Worm (Caenorhabditis elegans) whole organism, L1 larva: ENCODE results near the gene K03H9.3.

Source experiments
- C34B4.2 ChIP-seq: sonication (generic microtip); optimal IDR thresholded peaks from 2 replicates; lab custom pipeline; 2017; ENCODE audit warnings: mild to moderate bottlenecking, missing genetic modification characterization, missing compliant biosample characterization
- F16B12.6 ChIP-seq: fragments of 150-350 bp; optimal IDR thresholded peaks from 2 replicates; lab custom pipeline; 2014; ENCODE audit warnings: missing biosample characterization, missing genetic modification characterization
- aha-1 ChIP-seq: fragments of 150-350 bp; optimal IDR thresholded peaks from 2 replicates; lab custom pipeline; 2014; ENCODE audit warnings: missing biosample characterization, missing genetic modification characterization
- alr-1 ChIP-seq: fragments of 200-800 bp; sonication (Bioruptor generic); optimal IDR thresholded peaks from 2 replicates; lab custom pipeline; 2018; ENCODE audit warnings: borderline replicate concordance, mild to moderate bottlenecking, missing genetic modification characterization, missing compliant biosample characterization
- aly-2 ChIP-seq: fragments of 150-350 bp; optimal IDR thresholded peaks from 2 replicates; lab custom pipeline; 2014; ENCODE audit warnings: missing biosample characterization, missing genetic modification characterization
- ama-1 ChIP-seq: fragments of 150-350 bp; optimal IDR thresholded peaks from 2 replicates; lab custom pipeline; 2014
- blmp-1 ChIP-seq: fragments of 150-350 bp; optimal IDR thresholded peaks from 2 replicates; lab custom pipeline; 2014; ENCODE audit warnings: missing biosample characterization, missing genetic modification characterization
- ceh-63 ChIP-seq: fragments of 200-800 bp; sonication (Bioruptor generic); optimal IDR thresholded peaks from 2 replicates; lab custom pipeline; 2018; ENCODE audit warnings: mild to moderate bottlenecking, missing genetic modification characterization, missing compliant biosample characterization
- ceh-82 ChIP-seq, 3 experiments: fragments of 150-350 bp in 1 of 3; sonication (generic microtip) in 2 of 3; optimal IDR thresholded peaks; 2 replicates each; lab custom pipeline; 2014 to 2017; ENCODE audit warnings: missing biosample characterization in 3 of 3, missing genetic modification characterization in 3 of 3
- ceh-88 ChIP-seq: fragments of 200-800 bp; sonication (Bioruptor generic); IDR thresholded peaks from 2 replicates; pipeline ENCODE4 v1.3.6; 2022; ENCODE audit warnings: missing genetic modification characterization, missing compliant biosample characterization
- ceh-90 ChIP-seq: sonication (generic microtip); optimal IDR thresholded peaks from 2 replicates; lab custom pipeline; 2016; ENCODE audit warnings: missing genetic modification characterization, missing compliant biosample characterization
- dpl-1 ChIP-seq, 3 experiments: fragments of 150-350 bp in 2 of 3; sonication (generic microtip) in 1 of 3; optimal IDR thresholded peaks; 2 replicates each; lab custom pipeline; 2014 to 2017; ENCODE audit warnings: missing biosample characterization in 3 of 3, missing genetic modification characterization in 3 of 3, missing genetic modification reagents in 3 of 3
- efl-1 ChIP-seq, 4 experiments: fragments of 150-350 bp; optimal IDR thresholded peaks in 3 of 4; peaks in 1 of 4; 1 replicate in 1 of 4; 2 replicates in 3 of 4; lab custom pipeline; 2014; ENCODE audit warnings: missing biosample characterization in 2 of 4, missing genetic modification characterization in 2 of 4, missing genetic modification reagents in 2 of 4
- egl-27 ChIP-seq, 2 experiments: fragments of 150-350 bp in 1 of 2; sonication (generic microtip); optimal IDR thresholded peaks; 3 replicates each; lab custom pipeline; 2017 to 2018; ENCODE audit warnings: missing biosample characterization in 2 of 2, missing genetic modification characterization in 2 of 2, missing genetic modification reagents in 2 of 2
- elt-2 ChIP-seq: sonication (generic microtip); optimal IDR thresholded peaks from 2 replicates; lab custom pipeline; 2016; ENCODE audit warnings: missing genetic modification characterization, mild to moderate bottlenecking, inconsistent platforms, missing compliant biosample characterization, missing genetic modification reagents
- elt-3 ChIP-seq, 6 experiments: fragments of 150-350 bp in 1 of 6; sonication (generic microtip); optimal IDR thresholded peaks; 2 replicates each; lab custom pipeline; 2017 to 2018; ENCODE audit warnings: missing biosample characterization in 6 of 6, missing genetic modification characterization in 6 of 6, inconsistent platforms in 1 of 6
- fkh-4 ChIP-seq: sonication (generic microtip); optimal IDR thresholded peaks from 2 replicates; lab custom pipeline; 2016; ENCODE audit warnings: missing compliant biosample characterization, missing genetic modification characterization, borderline replicate concordance
- grh-1 ChIP-seq: fragments of 200-800 bp; sonication (Bioruptor generic); IDR thresholded peaks from 2 replicates; pipeline ENCODE4 v1.3.6; 2022; ENCODE audit warnings: missing genetic modification reagents, missing genetic modification characterization, missing compliant biosample characterization
- hpl-2 ChIP-seq: fragments of 150-350 bp; optimal IDR thresholded peaks from 2 replicates; lab custom pipeline; 2014; ENCODE audit warnings: missing biosample characterization, missing genetic modification reagents, missing genetic modification characterization
- irx-1 ChIP-seq: sonication (generic microtip); optimal IDR thresholded peaks from 2 replicates; lab custom pipeline; 2016; ENCODE audit warnings: missing genetic modification characterization, missing compliant biosample characterization
- isw-1 ChIP-seq: fragments of 200-800 bp; sonication (Bioruptor generic); IDR thresholded peaks from 2 replicates; pipeline ENCODE4 v1.3.6; 2022; ENCODE audit warnings: missing genetic modification characterization, missing compliant biosample characterization
- lin-14 ChIP-seq: fragments of 200-800 bp; sonication (Bioruptor generic); optimal IDR thresholded peaks from 2 replicates; lab custom pipeline; 2018; ENCODE audit warnings: mild to moderate bottlenecking, missing genetic modification characterization, moderate library complexity, missing compliant biosample characterization
- lin-35 ChIP-seq, 2 experiments: fragments of 150-350 bp; optimal IDR thresholded peaks; 2 replicates each; lab custom pipeline; 2014; ENCODE audit warnings: missing biosample characterization in 2 of 2, missing genetic modification characterization in 2 of 2, missing genetic modification reagents in 2 of 2
- lsy-2 ChIP-seq, 2 experiments: fragments of 150-350 bp; optimal IDR thresholded peaks; 2 replicates each; lab custom pipeline; 2014; ENCODE audit warnings: missing biosample characterization in 2 of 2, missing genetic modification characterization in 2 of 2
- mab-9 ChIP-seq: fragments of 200-800 bp; sonication (Bioruptor generic); IDR thresholded peaks from 2 replicates; pipeline ENCODE4 v1.3.6; 2022; ENCODE audit warnings: missing genetic modification reagents, missing genetic modification characterization, missing compliant biosample characterization
- mep-1 ChIP-seq: fragments of 150-350 bp; optimal IDR thresholded peaks from 2 replicates; lab custom pipeline; 2014; ENCODE audit warnings: missing biosample characterization, missing genetic modification characterization
- nhr-11 ChIP-seq: fragments of 150-350 bp; optimal IDR thresholded peaks from 2 replicates; lab custom pipeline; 2014; ENCODE audit warnings: missing biosample characterization, missing genetic modification characterization
- nhr-19 ChIP-seq: fragments of 200-800 bp; sonication (Bioruptor generic); conservative IDR thresholded peaks from 2 replicates; pipeline ENCODE4 v1.3.6; 2022; ENCODE audit warnings: missing genetic modification characterization, missing compliant biosample characterization
- nhr-20 ChIP-seq: sonication (generic microtip); optimal IDR thresholded peaks from 2 replicates; lab custom pipeline; 2016; ENCODE audit warnings: mild to moderate bottlenecking, missing genetic modification characterization, missing compliant biosample characterization
- nhr-237 ChIP-seq: fragments of 150-350 bp; optimal IDR thresholded peaks from 2 replicates; lab custom pipeline; 2014; ENCODE audit warnings: missing biosample characterization, missing genetic modification characterization
- nhr-28 ChIP-seq: fragments of 150-350 bp; optimal IDR thresholded peaks from 2 replicates; lab custom pipeline; 2014; ENCODE audit warnings: missing biosample characterization, missing genetic modification characterization
- nhr-47 ChIP-seq: sonication (generic microtip); optimal IDR thresholded peaks from 2 replicates; lab custom pipeline; 2016; ENCODE audit warnings: mild to moderate bottlenecking, missing genetic modification characterization, moderate library complexity, missing compliant biosample characterization
- nhr-71 ChIP-seq: sonication (generic microtip); optimal IDR thresholded peaks from 2 replicates; lab custom pipeline; 2016; ENCODE audit warnings: mild to moderate bottlenecking, missing genetic modification characterization, moderate library complexity, missing compliant biosample characterization
- pag-3 ChIP-seq: sonication (generic microtip); optimal IDR thresholded peaks from 2 replicates; lab custom pipeline; 2017; ENCODE audit warnings: missing genetic modification characterization, mild to moderate bottlenecking, missing compliant biosample characterization, antibody characterized with exemption, borderline replicate concordance; ENCODE audit not compliant: insufficient read depth
- rnt-1 ChIP-seq: sonication (generic microtip); optimal IDR thresholded peaks from 2 replicates; lab custom pipeline; 2016; ENCODE audit warnings: mild to moderate bottlenecking, missing genetic modification characterization, moderate library complexity, missing compliant biosample characterization
- skn-1 ChIP-seq: fragments of 150-350 bp; optimal IDR thresholded peaks from 2 replicates; lab custom pipeline; 2014; ENCODE audit warnings: missing biosample characterization, missing genetic modification characterization
- snu-23 ChIP-seq: sonication (generic microtip); optimal IDR thresholded peaks from 2 replicates; lab custom pipeline; 2016; ENCODE audit warnings: missing genetic modification characterization, missing compliant biosample characterization
- sptf-1 ChIP-seq: fragments of 150-350 bp; optimal IDR thresholded peaks from 2 replicates; lab custom pipeline; 2014; ENCODE audit warnings: missing biosample characterization, missing genetic modification characterization
- sup-37 ChIP-seq: fragments of 200-800 bp; sonication (Bioruptor generic); optimal IDR thresholded peaks from 2 replicates; lab custom pipeline; 2018; ENCODE audit warnings: mild to moderate bottlenecking, missing genetic modification characterization, missing compliant biosample characterization
- swsn-7 ChIP-seq: sonication (generic microtip); optimal IDR thresholded peaks from 2 replicates; lab custom pipeline; 2016; ENCODE audit warnings: missing genetic modification characterization, missing compliant biosample characterization
- tbx-2 ChIP-seq: sonication (generic microtip); optimal IDR thresholded peaks from 2 replicates; lab custom pipeline; 2016; ENCODE audit warnings: missing genetic modification characterization, missing compliant biosample characterization
- unc-62 ChIP-seq: fragments of 150-350 bp; optimal IDR thresholded peaks from 2 replicates; lab custom pipeline; 2014; ENCODE audit warnings: missing biosample characterization, missing genetic modification reagents, missing genetic modification characterization
- unc-86 ChIP-seq: sonication (generic microtip); optimal IDR thresholded peaks from 2 replicates; lab custom pipeline; 2016; ENCODE audit warnings: missing genetic modification characterization, missing compliant biosample characterization
- unc-98 ChIP-seq: fragments of 200-800 bp; sonication (Bioruptor generic); IDR thresholded peaks from 2 replicates; pipeline ENCODE4 v1.3.6; 2022; ENCODE audit warnings: missing genetic modification characterization, missing compliant biosample characterization
- xbp-1 ChIP-seq: sonication (generic microtip); optimal IDR thresholded peaks from 2 replicates; lab custom pipeline; 2016; ENCODE audit warnings: missing genetic modification characterization, missing compliant biosample characterization
- zip-4 ChIP-seq: fragments of 200-800 bp; sonication (Bioruptor generic); optimal IDR thresholded peaks from 2 replicates; lab custom pipeline; 2018; ENCODE audit warnings: mild to moderate bottlenecking, missing genetic modification characterization, moderate library complexity, missing compliant biosample characterization
- ztf-4 ChIP-seq: fragments of 150-350 bp; optimal IDR thresholded peaks from 2 replicates; lab custom pipeline; 2014; ENCODE audit warnings: missing biosample characterization, missing genetic modification characterization

Gene K03H9.3

DNA sequence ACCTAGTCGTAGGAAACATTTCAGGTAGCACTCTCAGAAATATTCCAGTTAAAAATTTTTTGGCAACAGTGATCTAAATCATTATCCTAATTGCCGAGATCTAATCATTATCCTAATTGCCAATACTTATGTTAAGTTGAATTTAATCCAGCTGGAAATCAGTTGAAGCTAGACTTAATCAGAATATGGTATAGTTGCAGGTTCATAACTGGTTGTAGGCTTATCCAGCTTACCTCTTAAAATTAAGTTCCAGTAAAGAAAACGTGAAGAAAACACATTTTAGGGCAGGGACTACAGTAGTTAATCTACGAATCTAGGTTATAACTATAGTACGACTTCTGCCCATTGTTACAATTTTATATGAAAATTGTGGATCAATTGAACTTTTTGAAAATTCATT, 46.2 kb upstream of the K03H9.3 start:
- no peak for TF ChIP-seq aly-2 (tag; lab: Kevin White, UChicago)
- no peak for TF ChIP-seq sup-37 (GFP tag; lab: Kevin White, UChicago)
- TF ChIP-seq nhr-11 (tag; lab: Kevin White, UChicago): no peak
- TF ChIP-seq isw-1 (GFP tag; lab: Robert Waterston, UW): no peak
- TF ChIP-seq aha-1 (tag; lab: Kevin White, UChicago): no peak
- no peak for TF ChIP-seq ztf-4 (tag; lab: Kevin White, UChicago)
- no peak for TF ChIP-seq nhr-71 (tag; lab: Kevin White, UChicago)

DNA sequence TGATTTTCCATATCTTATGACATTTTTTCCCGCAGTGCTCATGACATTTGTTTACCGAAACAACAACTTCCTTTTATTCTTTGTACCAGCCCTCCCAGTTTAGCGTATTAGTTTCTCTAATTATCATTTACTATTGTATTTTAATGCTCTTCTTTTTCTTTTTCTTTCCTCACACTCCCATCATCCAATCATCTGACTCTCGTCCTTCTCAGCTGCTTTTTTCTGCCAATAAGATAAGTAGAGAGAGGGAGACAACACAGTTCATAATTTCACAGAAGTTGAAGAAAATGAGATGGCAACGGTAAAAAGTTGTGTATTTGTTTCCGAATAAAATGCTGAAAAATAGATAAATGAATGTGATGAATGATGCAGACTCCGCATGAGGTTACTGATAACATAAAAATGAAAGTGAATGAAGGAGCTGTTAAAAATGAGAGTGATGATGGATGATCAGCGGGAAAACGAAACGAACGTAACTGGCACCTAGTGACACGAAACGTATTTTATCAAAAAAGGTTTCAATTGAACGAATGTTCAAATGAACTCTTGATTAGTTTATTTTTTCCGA, 45.4 kb upstream of the K03H9.3 start:
- TF ChIP-seq elt-2 (tag; lab: Kevin White, UChicago) (peak; percentile 52), lin-35 (GFP tag; optimal IDR thresholded peaks at IDR 0.05; lab: Kevin White, UChicago) (peak in 1 of 2 experiments; percentile 56), nhr-20 (tag; lab: Kevin White, UChicago) (peak; percentile 0), blmp-1 (tag; lab: Kevin White, UChicago) (peak; percentile 33), irx-1 (tag; lab: Kevin White, UChicago) (no peak), lin-14 (peak; percentile 13), sup-37 (GFP tag; lab: Kevin White, UChicago) (no peak), efl-1 (optimal IDR thresholded peaks at IDR 0.05; lab: Kevin White, UChicago) (no peak), efl-1 (GFP tag; optimal IDR thresholded peaks at IDR 0.05 in 1 of 2; lab: Kevin White, UChicago) (peak in 1 of 2 experiments; percentile 29)
- TF ChIP-seq, all 84 proteins: peak for 6

ce11 chrII:6379038-6379563, 43.8 kb upstream of the K03H9.3 start:
- TF ChIP-seq nhr-47 (tag; lab: Kevin White, UChicago): no peak
- TF ChIP-seq unc-98 (GFP tag; lab: Robert Waterston, UW): no peak
- TF ChIP-seq ama-1 (lab: Kevin White, UChicago): no peak
- no peak for TF ChIP-seq ceh-82 (tag; optimal IDR thresholded peaks at IDR 0.05; lab: Kevin White, UChicago)
- no peak for TF ChIP-seq egl-27 (tag; optimal IDR thresholded peaks at IDR 0.05; lab: Kevin White, UChicago)
- TF ChIP-seq skn-1 (tag; lab: Kevin White, UChicago): no peak
- TF ChIP-seq alr-1: no peak
- TF ChIP-seq ceh-63 (GFP tag; lab: Kevin White, UChicago): no peak
- TF ChIP-seq aha-1 (tag; lab: Kevin White, UChicago): no peak
- TF ChIP-seq nhr-20 (tag; lab: Kevin White, UChicago): peak; percentile 36
- no peak for TF ChIP-seq F16B12.6
- TF ChIP-seq xbp-1 (tag; lab: Kevin White, UChicago): no peak
- no peak for TF ChIP-seq pag-3
- TF ChIP-seq mab-9 (GFP tag; lab: Robert Waterston, UW): no peak
- no peak for TF ChIP-seq zip-4 (GFP tag; lab: Kevin White, UChicago)
- no peak for TF ChIP-seq unc-86 (tag; lab: Kevin White, UChicago)
- TF ChIP-seq dpl-1 (GFP tag; optimal IDR thresholded peaks at IDR 0.05; lab: Kevin White, UChicago): no peak
- no peak for TF ChIP-seq grh-1 (GFP tag; lab: Robert Waterston, UW)
- TF ChIP-seq nhr-11 (tag; lab: Kevin White, UChicago): no peak
- TF ChIP-seq rnt-1 (tag; lab: Kevin White, UChicago): no peak
- TF ChIP-seq nhr-19: no peak
- TF ChIP-seq nhr-28 (tag; lab: Kevin White, UChicago): no peak
- TF ChIP-seq sptf-1: no peak
- peak; percentile 73 for TF ChIP-seq blmp-1 (tag; lab: Kevin White, UChicago)
- no peak for TF ChIP-seq unc-62 (GFP tag; lab: Kevin White, UChicago)
- TF ChIP-seq hpl-2: no peak
- no peak for TF ChIP-seq nhr-237 (tag; lab: Kevin White, UChicago)
- TF ChIP-seq ceh-88 (GFP tag; lab: Robert Waterston, UW): no peak
- TF ChIP-seq ceh-90 (tag; lab: Kevin White, UChicago): no peak
- peak; percentile 27 for TF ChIP-seq snu-23 (GFP tag; lab: Kevin White, UChicago)
- no peak for TF ChIP-seq swsn-7 (tag; lab: Kevin White, UChicago)
- no peak for TF ChIP-seq fkh-4
- no peak for TF ChIP-seq C34B4.2 (tag; lab: Kevin White, UChicago)
- no peak for TF ChIP-seq lsy-2 (tag; optimal IDR thresholded peaks at IDR 0.05; lab: Kevin White, UChicago)
- TF ChIP-seq tbx-2 (tag; lab: Kevin White, UChicago): peak; percentile 5
- peak in 4 of 6 experiments; percentile 22 to 62 (median 44) for TF ChIP-seq elt-3 (tag; optimal IDR thresholded peaks at IDR 0.05; lab: Kevin White, UChicago)
- no peak for TF ChIP-seq mep-1 (tag; lab: Kevin White, UChicago)
